Worm (Caenorhabditis elegans) whole organism, midembryonic: ENCODE measurements around the gene C17F4.3.

ENCODE experiments used
- cog-1 ChIP-seq: sonication (generic microtip); optimal IDR thresholded peaks from 2 replicates; lab custom pipeline; 2016; ENCODE audit warnings: missing genetic modification characterization, missing compliant biosample characterization
- flt-1 ChIP-seq: fragments of 200-800 bp; sonication (Bioruptor generic); IDR thresholded peaks from 2 replicates; pipeline ENCODE4 v1.3.6; 2022; ENCODE audit warnings: missing genetic modification characterization, missing compliant biosample characterization
- med-1 ChIP-seq: sonication (generic microtip); optimal IDR thresholded peaks from 2 replicates; lab custom pipeline; 2017; ENCODE audit warnings: missing genetic modification characterization, mild to moderate bottlenecking, missing compliant biosample characterization, antibody characterized with exemption, missing genetic modification reagents; ENCODE audit not compliant: insufficient read depth
- ref-1 ChIP-seq: fragments of 200-800 bp; sonication (Bioruptor generic); conservative IDR thresholded peaks from 2 replicates; pipeline ENCODE4 v1.3.6; 2022; ENCODE audit warnings: missing genetic modification reagents, missing genetic modification characterization, missing compliant biosample characterization
- ztf-29 ChIP-seq: fragments of 200-800 bp; sonication (Bioruptor generic); IDR thresholded peaks from 2 replicates; pipeline ENCODE4 v1.3.6; 2022; ENCODE audit warnings: missing genetic modification reagents, missing genetic modification characterization, missing compliant biosample characterization

DNA sequence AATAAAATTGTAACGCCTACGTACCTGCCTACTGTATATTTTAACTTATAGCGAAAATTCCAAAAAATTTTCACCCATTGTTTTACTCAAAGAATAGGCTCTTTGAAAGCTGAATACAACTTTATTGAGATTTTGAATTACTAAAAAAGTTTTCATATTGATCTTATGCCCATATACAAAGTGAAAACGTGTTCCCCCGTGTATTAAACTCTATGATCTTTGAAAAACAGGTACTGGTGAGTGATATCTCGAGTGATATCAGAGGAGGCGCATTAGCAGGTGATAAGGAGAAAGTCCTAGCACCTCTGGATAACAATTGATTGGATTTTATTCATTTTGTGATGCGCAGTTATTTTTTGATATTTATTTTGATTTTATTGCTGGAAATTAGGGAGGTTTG, at the start of gene C17F4.3:
- TF ChIP-seq flt-1 (GFP tag; lab: Robert Waterston, UW) (no peak), ref-1 (no peak), cog-1 (no peak), med-1 (GFP tag; lab: Kevin White, UChicago) (no peak), ztf-29 (GFP tag; lab: Robert Waterston, UW) (no peak)
